Worm (Caenorhabditis elegans): ENCODE data around the gene atat-2.

DNA sequence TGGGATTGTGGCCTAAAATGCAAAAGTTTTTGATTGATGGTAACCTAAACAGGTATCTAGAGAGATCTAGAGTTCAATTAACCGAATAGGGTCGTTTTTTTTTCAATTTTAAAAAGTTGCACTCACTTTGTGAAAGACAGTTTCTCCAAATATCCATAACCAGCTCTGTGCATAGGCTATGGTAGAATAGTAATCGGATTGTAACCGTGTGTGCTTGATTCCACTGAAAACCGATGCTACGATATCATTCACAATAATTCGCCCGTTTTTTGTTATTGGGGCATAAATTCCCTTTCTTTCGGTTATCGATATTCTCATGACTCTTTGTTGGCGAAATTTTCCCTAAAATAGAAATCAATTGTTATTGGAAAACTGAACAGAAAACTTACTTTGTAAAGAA, 3.2 kb downstream of the atat-2 start:
- no peak for TF ChIP-seq him-1 (tag; optimal IDR thresholded peaks at IDR 0.05)
- TF ChIP-seq W03F9.2 (tag; optimal IDR thresholded peaks at IDR 0.05) = no peak
- no peak for TF ChIP-seq dao-5 (tag; optimal IDR thresholded peaks at IDR 0.05)
